Worm (Caenorhabditis elegans): ENCODE results near the gene gcy-9.

- no peak for TF ChIP-seq nhr-11 (tag; optimal IDR thresholded peaks at IDR 0.05)
- no peak for TF ChIP-seq rnt-1 (tag; optimal IDR thresholded peaks at IDR 0.05)
- no peak for TF ChIP-seq pha-4 (tag; optimal IDR thresholded peaks at IDR 0.05)
- no peak for TF ChIP-seq ets-4 (tag; optimal IDR thresholded peaks at IDR 0.05)
- TF ChIP-seq ceh-48 (tag; optimal IDR thresholded peaks at IDR 0.05) = no peak
- no peak for TF ChIP-seq sox-4 (tag; optimal IDR thresholded peaks at IDR 0.05)
- TF ChIP-seq unc-42 (tag; optimal IDR thresholded peaks at IDR 0.05) = peak; percentile 76
- no peak for TF ChIP-seq nfya-1 (tag; optimal IDR thresholded peaks at IDR 0.05)
- peak; percentile 10 for TF ChIP-seq syd-9 (tag; optimal IDR thresholded peaks at IDR 0.05)
- TF ChIP-seq unc-55 (GFP tag; optimal IDR thresholded peaks at IDR 0.05) = no peak
- TF ChIP-seq fkh-10 (GFP tag; optimal IDR thresholded peaks at IDR 0.05) = no peak
- TF ChIP-seq ama-1 (optimal IDR thresholded peaks at IDR 0.05) = no peak
Observed at ce11 chrX:11384534-11385441, 47.1 kb upstream of the gcy-9 start, which contains the start of the genes F08B12.11 and prmn-1.
